Worm (Caenorhabditis elegans) whole organism, L4 larva: ENCODE measurements around the gene M01F1.8.

Experiments used
- dmd-8 ChIP-seq: fragments of 200-800 bp; sonication (Bioruptor generic); IDR thresholded peaks from 2 replicates; pipeline ENCODE4 v1.3.6; 2022; ENCODE audit warnings: missing genetic modification characterization, missing compliant biosample characterization
- fkh-10 ChIP-seq: fragments of 150-350 bp; optimal IDR thresholded peaks from 2 replicates; lab custom pipeline; 2014; ENCODE audit warnings: missing biosample characterization, missing genetic modification reagents, missing genetic modification characterization
- fos-1 ChIP-seq: fragments of 150-350 bp; optimal IDR thresholded peaks from 2 replicates; lab custom pipeline; 2014; ENCODE audit warnings: missing biosample characterization, missing genetic modification characterization
- lin-13 ChIP-seq: fragments of 150-350 bp; optimal IDR thresholded peaks from 2 replicates; lab custom pipeline; 2014; ENCODE audit warnings: missing biosample characterization, missing genetic modification reagents, missing genetic modification characterization
- nhr-76 ChIP-seq: fragments of 150-350 bp; optimal IDR thresholded peaks from 2 replicates; lab custom pipeline; 2014; ENCODE audit warnings: missing biosample characterization, missing genetic modification characterization
- nhr-77 ChIP-seq: fragments of 150-350 bp; optimal IDR thresholded peaks from 2 replicates; lab custom pipeline; 2014; ENCODE audit warnings: missing biosample characterization, missing genetic modification characterization
- snpc-4 ChIP-seq: fragments of 150-350 bp; optimal IDR thresholded peaks from 2 replicates; lab custom pipeline; 2014; ENCODE audit warnings: missing biosample characterization, missing genetic modification characterization

DNA sequence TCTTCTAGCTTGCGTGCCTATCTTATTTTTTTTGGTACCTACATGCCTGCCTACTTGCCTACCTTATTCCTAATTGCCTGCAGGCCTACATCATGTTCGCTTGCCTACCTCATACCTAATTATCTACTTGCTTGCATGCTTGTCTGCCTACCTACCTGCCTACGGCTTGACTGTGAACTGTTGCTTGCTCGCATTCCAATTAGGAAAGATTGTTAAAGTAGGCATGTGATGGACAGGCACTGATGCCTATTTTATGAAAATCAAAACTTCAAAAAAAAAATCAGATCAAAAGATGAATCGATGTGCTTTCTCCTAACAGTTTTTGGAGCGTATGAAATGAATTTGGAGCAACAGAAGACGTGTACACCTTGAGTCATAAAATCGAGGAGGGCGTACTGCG is 48.0 kb upstream of the M01F1.8 start:
- no peak for TF ChIP-seq snpc-4 (tag; lab: Kevin White, UChicago)
- no peak for TF ChIP-seq nhr-76 (tag; lab: Kevin White, UChicago)
- no peak for TF ChIP-seq nhr-77
- no peak for TF ChIP-seq fkh-10 (GFP tag; lab: Kevin White, UChicago)
- no peak for TF ChIP-seq fos-1 (tag; lab: Kevin White, UChicago)
- TF ChIP-seq lin-13 (GFP tag; lab: Kevin White, UChicago) = no peak
- TF ChIP-seq dmd-8 (GFP tag; lab: Robert Waterston, UW) = no peak
